Worm (Caenorhabditis elegans) whole organism, mixed stage, embryonic: ENCODE data around the gene unc-42.
A peak's percentile ranks its signal among the peaks of the same experiment; 100 is the strongest.

Source experiments
- M03D4.4 ChIP-seq: sonication (generic microtip); optimal IDR thresholded peaks from 2 replicates; lab custom pipeline; 2017; ENCODE audit warnings: mild to moderate bottlenecking, missing genetic modification characterization, missing compliant biosample characterization
- bed-3 ChIP-seq: fragments of 200-800 bp; sonication (Bioruptor generic); optimal IDR thresholded peaks from 3 replicates; lab custom pipeline; 2018; ENCODE audit warnings: mild to moderate bottlenecking, missing genetic modification characterization, moderate library complexity, missing compliant biosample characterization
- blmp-1 ChIP-seq: fragments of 150-350 bp; optimal IDR thresholded peaks from 2 replicates; lab custom pipeline; 2014; ENCODE audit warnings: missing biosample characterization, missing genetic modification characterization
- ceh-39 ChIP-seq: fragments of 150-350 bp; optimal IDR thresholded peaks from 2 replicates; lab custom pipeline; 2014; ENCODE audit warnings: missing biosample characterization, missing genetic modification characterization
- ceh-43 ChIP-seq: fragments of 200-800 bp; sonication (Bioruptor generic); optimal IDR thresholded peaks from 2 replicates; lab custom pipeline; 2018; ENCODE audit warnings: mild to moderate bottlenecking, missing genetic modification characterization, moderate library complexity, missing compliant biosample characterization
- ceh-83 ChIP-seq: fragments of 200-800 bp; sonication (Bioruptor generic); optimal IDR thresholded peaks from 2 replicates; lab custom pipeline; 2018; ENCODE audit warnings: mild to moderate bottlenecking, missing genetic modification characterization, missing compliant biosample characterization
- ces-1 ChIP-seq: fragments of 150-350 bp; optimal IDR thresholded peaks from 2 replicates; lab custom pipeline; 2014; ENCODE audit warnings: missing biosample characterization, missing genetic modification reagents, missing genetic modification characterization
- cnd-1 ChIP-seq: fragments of 200-800 bp; sonication (Bioruptor generic); optimal IDR thresholded peaks from 2 replicates; lab custom pipeline; 2018; ENCODE audit warnings: mild to moderate bottlenecking, missing genetic modification characterization, missing compliant biosample characterization
- drap-1 ChIP-seq: fragments of 200-800 bp; sonication (Bioruptor generic); optimal IDR thresholded peaks from 3 replicates; lab custom pipeline; 2018; ENCODE audit warnings: mild to moderate bottlenecking, missing genetic modification characterization, missing compliant biosample characterization
- elt-1 ChIP-seq: sonication (generic microtip); optimal IDR thresholded peaks from 2 replicates; lab custom pipeline; 2017; ENCODE audit warnings: missing genetic modification characterization, mild to moderate bottlenecking, missing compliant biosample characterization, antibody characterized with exemption, moderate library complexity, borderline replicate concordance; ENCODE audit not compliant: insufficient read depth
- elt-3 ChIP-seq: fragments of 150-350 bp; optimal IDR thresholded peaks from 2 replicates; lab custom pipeline; 2014; ENCODE audit warnings: missing biosample characterization, missing genetic modification characterization
- flh-1 ChIP-seq: fragments of 200-800 bp; sonication (Bioruptor generic); optimal IDR thresholded peaks from 2 replicates; lab custom pipeline; 2018; ENCODE audit warnings: mild to moderate bottlenecking, missing genetic modification characterization, moderate library complexity, missing compliant biosample characterization
- ham-2 ChIP-seq: fragments of 200-800 bp; sonication (Bioruptor generic); optimal IDR thresholded peaks from 2 replicates; lab custom pipeline; 2018; ENCODE audit warnings: mild to moderate bottlenecking, missing genetic modification characterization, missing compliant biosample characterization
- hlh-1 ChIP-seq: fragments of 150-350 bp; optimal IDR thresholded peaks from 2 replicates; lab custom pipeline; 2014; ENCODE audit warnings: missing biosample characterization, missing genetic modification reagents, missing genetic modification characterization
- lin-13 ChIP-seq: fragments of 150-350 bp; optimal IDR thresholded peaks from 2 replicates; lab custom pipeline; 2014; ENCODE audit warnings: missing biosample characterization, missing genetic modification characterization
- lin-32 ChIP-seq: fragments of 200-800 bp; sonication (Bioruptor generic); optimal IDR thresholded peaks from 2 replicates; lab custom pipeline; 2018; ENCODE audit warnings: mild to moderate bottlenecking, missing genetic modification characterization, missing compliant biosample characterization
- lsy-2 ChIP-seq: fragments of 150-350 bp; optimal IDR thresholded peaks from 2 replicates; lab custom pipeline; 2014; ENCODE audit warnings: missing biosample characterization, missing genetic modification characterization
- mab-5 ChIP-seq: fragments of 150-350 bp; optimal IDR thresholded peaks from 2 replicates; lab custom pipeline; 2014; ENCODE audit warnings: missing biosample characterization, missing genetic modification characterization
- mep-1 ChIP-seq: fragments of 150-350 bp; optimal IDR thresholded peaks from 2 replicates; lab custom pipeline; 2017; ENCODE audit warnings: missing biosample characterization, missing genetic modification reagents, missing genetic modification characterization, inconsistent platforms
- mls-2 ChIP-seq: sonication (generic microtip); optimal IDR thresholded peaks from 2 replicates; lab custom pipeline; 2016; ENCODE audit warnings: mild to moderate bottlenecking, missing genetic modification characterization, moderate library complexity, missing compliant biosample characterization
- nhr-12 ChIP-seq: fragments of 150-350 bp; optimal IDR thresholded peaks from 2 replicates; lab custom pipeline; 2014; ENCODE audit warnings: missing biosample characterization, missing genetic modification characterization
- nhr-2 ChIP-seq: fragments of 150-350 bp; optimal IDR thresholded peaks from 2 replicates; lab custom pipeline; 2014; ENCODE audit warnings: missing biosample characterization, missing genetic modification characterization
- nhr-237 ChIP-seq: fragments of 150-350 bp; optimal IDR thresholded peaks from 2 replicates; lab custom pipeline; 2014; ENCODE audit warnings: missing biosample characterization, missing genetic modification characterization
- nhr-28 ChIP-seq: fragments of 150-350 bp; optimal IDR thresholded peaks from 2 replicates; lab custom pipeline; 2014; ENCODE audit warnings: missing biosample characterization, missing genetic modification characterization
- nhr-76 ChIP-seq: sonication (generic microtip); optimal IDR thresholded peaks from 2 replicates; lab custom pipeline; 2017; ENCODE audit warnings: missing biosample characterization, missing genetic modification characterization
- pha-4 ChIP-seq: fragments of 150-350 bp; optimal IDR thresholded peaks from 2 replicates; lab custom pipeline; 2018; ENCODE audit warnings: missing biosample characterization, missing genetic modification reagents, missing genetic modification characterization
- sem-2 ChIP-seq: fragments of 200-800 bp; sonication (Bioruptor generic); optimal IDR thresholded peaks from 2 replicates; lab custom pipeline; 2018; ENCODE audit warnings: mild to moderate bottlenecking, missing genetic modification characterization, missing compliant biosample characterization
- snpc-4 ChIP-seq: fragments of 150-350 bp; optimal IDR thresholded peaks from 2 replicates; lab custom pipeline; 2014; ENCODE audit warnings: missing biosample characterization, missing genetic modification characterization
- sptf-1 ChIP-seq: sonication (generic microtip); optimal IDR thresholded peaks from 2 replicates; lab custom pipeline; 2017; ENCODE audit warnings: mild to moderate bottlenecking, missing genetic modification characterization, moderate library complexity, missing compliant biosample characterization
- tbx-8 ChIP-seq: fragments of 200-800 bp; sonication (Bioruptor generic); optimal IDR thresholded peaks from 2 replicates; lab custom pipeline; 2018; ENCODE audit warnings: mild to moderate bottlenecking, missing genetic modification characterization, moderate library complexity, missing compliant biosample characterization
- unc-120 ChIP-seq: sonication (generic microtip); optimal IDR thresholded peaks from 2 replicates; lab custom pipeline; 2017; ENCODE audit warnings: missing genetic modification characterization, missing compliant biosample characterization; ENCODE audit not compliant: poor library complexity, severe bottlenecking
- unc-62 ChIP-seq: fragments of 150-350 bp; optimal IDR thresholded peaks from 2 replicates; lab custom pipeline; 2014; ENCODE audit warnings: missing biosample characterization, missing genetic modification reagents, missing genetic modification characterization
- zip-8 ChIP-seq: fragments of 150-350 bp; optimal IDR thresholded peaks from 2 replicates; lab custom pipeline; 2014; ENCODE audit warnings: missing biosample characterization, missing genetic modification characterization
- ztf-11 ChIP-seq: fragments of 150-350 bp; optimal IDR thresholded peaks from 2 replicates; lab custom pipeline; 2014; ENCODE audit warnings: missing biosample characterization, missing genetic modification characterization

The unc-42 gene

DNA sequence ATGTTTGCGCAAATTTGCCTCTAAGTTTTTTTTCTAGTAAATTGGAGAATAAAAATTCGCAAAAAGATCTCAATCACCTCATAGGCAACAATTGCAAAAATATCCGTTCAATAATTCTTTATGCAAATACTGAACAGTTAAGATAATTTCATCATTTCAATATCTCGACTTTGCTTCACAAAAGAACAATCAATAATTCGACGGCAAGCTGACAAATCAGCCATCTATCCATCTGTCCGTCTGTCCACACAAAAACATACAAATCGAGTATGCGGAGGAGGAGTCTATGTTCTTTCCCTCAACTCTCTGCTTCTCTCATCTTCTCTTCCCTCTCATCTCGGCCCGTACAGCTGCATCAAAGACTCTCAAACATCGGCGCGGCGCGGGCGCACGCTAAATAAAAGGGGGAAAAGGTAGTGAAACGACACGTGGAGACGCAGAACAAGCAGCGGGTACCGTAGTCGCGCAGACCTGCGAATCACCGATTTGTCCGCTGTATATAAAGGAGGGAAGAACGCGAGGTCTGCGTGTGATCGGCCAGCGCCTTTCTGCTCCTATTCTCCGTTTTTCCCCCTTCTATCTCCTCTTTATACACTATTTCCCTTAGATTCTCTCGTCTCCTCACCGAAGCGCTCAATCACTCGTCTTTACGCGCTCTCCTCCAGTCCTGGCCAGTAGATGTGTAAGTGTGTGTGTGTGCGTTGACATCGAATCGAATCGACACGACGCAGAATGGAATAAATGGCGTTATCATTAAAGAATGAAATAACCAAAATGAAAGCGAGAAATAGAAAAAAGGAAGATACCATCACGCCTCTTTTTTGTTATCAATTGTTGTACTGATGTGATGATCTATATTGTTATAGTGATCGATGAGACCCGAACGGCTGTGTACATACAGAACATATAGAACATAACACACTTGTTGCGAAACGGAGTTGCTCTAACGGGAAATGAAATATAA, 38.2 kb downstream of the unc-42 start:
- TF ChIP-seq ham-2 (GFP tag; lab: Kevin White, UChicago) (peak; percentile 97), unc-62 (GFP tag; lab: Kevin White, UChicago) (peak; percentile 83), nhr-237 (tag; lab: Kevin White, UChicago) (peak; percentile 80), pha-4 (tag; lab: Kevin White, UChicago) (peak; percentile 79), lsy-2 (tag; lab: Kevin White, UChicago) (peak; percentile 95), sptf-1 (peak; percentile 90), elt-1 (tag; lab: Kevin White, UChicago) (no peak), mab-5 (tag; lab: Kevin White, UChicago) (peak; percentile 42), sem-2 (GFP tag; lab: Kevin White, UChicago) (peak; percentile 35), mep-1 (tag; lab: Kevin White, UChicago) (peak; percentile 38), drap-1 (GFP tag; lab: Kevin White, UChicago) (no peak), nhr-2 (tag; lab: Kevin White, UChicago) (peak; percentile 55), lin-32 (GFP tag; lab: Kevin White, UChicago) (peak; percentile 37), flh-1 (GFP tag; lab: Kevin White, UChicago) (peak; percentile 54), hlh-1 (tag; lab: Kevin White, UChicago) (peak; percentile 70), zip-8 (tag; lab: Kevin White, UChicago) (no peak), mls-2 (tag; lab: Kevin White, UChicago) (peak; percentile 90), nhr-12 (tag; lab: Kevin White, UChicago) (peak; percentile 48), unc-120 (tag; lab: Kevin White, UChicago) (peak; percentile 98), snpc-4 (tag; lab: Kevin White, UChicago) (no peak), cnd-1 (tag; lab: Kevin White, UChicago) (peak; percentile 17), bed-3 (GFP tag; lab: Kevin White, UChicago) (no peak), ces-1 (GFP tag; lab: Kevin White, UChicago) (peak; percentile 37), elt-3 (tag; lab: Kevin White, UChicago) (no peak), lin-13 (tag; lab: Kevin White, UChicago) (peak; percentile 82), ztf-11 (tag; lab: Kevin White, UChicago) (peak; percentile 77), blmp-1 (tag; lab: Kevin White, UChicago) (peak; percentile 11), M03D4.4 (tag; lab: Kevin White, UChicago) (peak; percentile 78), tbx-8 (GFP tag; lab: Kevin White, UChicago) (peak; percentile 55), ceh-43 (GFP tag; lab: Kevin White, UChicago) (peak; percentile 55), nhr-76 (peak; percentile 32), ceh-83 (GFP tag; lab: Kevin White, UChicago) (no peak), nhr-28 (tag; lab: Kevin White, UChicago) (no peak), ceh-39 (tag; lab: Kevin White, UChicago) (peak; percentile 48)
- TF ChIP-seq, all 35 proteins: peak for 26

DNA sequence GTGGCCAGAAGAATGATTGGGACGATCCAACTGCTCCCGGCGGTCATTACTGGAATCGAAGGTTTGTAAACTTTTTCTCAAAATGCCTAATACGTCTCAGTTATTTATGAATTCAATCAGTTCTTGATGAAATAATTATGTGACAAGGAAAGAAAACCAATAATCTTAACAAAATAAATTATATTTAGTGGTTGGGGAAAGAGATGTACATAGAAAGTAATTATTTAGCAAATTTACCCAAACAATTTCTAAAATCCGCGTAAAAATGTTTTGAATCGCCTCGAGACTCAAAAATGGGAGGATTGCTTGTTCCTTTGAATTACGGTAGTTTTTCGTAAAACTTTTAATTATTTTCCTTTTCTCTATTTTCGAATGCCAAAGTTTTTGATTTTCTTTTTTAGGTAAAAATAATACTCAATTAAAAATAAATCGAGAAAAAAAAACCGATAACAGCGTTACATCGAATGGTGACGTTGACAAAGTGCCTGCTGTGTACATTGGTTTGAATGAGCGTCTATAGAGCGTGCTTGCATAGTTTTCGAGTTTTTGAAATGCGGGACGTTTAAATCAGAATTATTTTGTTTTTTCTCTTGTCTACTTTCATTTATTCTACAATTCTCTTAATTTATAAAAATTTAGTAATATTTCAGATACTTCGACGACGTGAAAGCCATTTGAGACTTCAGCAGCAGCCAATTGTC, 39.6 kb downstream of the unc-42 start, which contains the start of the genes aagr-3 and drap-1:
Gene aagr-3, minus strand, starts transcription at position 51 of the 701 bp plus-strand sequence.
Gene drap-1, plus strand, starts transcription at position 645 of the 701 bp plus-strand sequence.
- TF ChIP-seq elt-1 (tag; lab: Kevin White, UChicago) (no peak), tbx-8 (GFP tag; lab: Kevin White, UChicago) (no peak), lin-13 (tag; lab: Kevin White, UChicago) (no peak), elt-3 (tag; lab: Kevin White, UChicago) (no peak), ceh-39 (tag; lab: Kevin White, UChicago) (peak; percentile 91), pha-4 (tag; lab: Kevin White, UChicago) (peak; percentile 73), ces-1 (GFP tag; lab: Kevin White, UChicago) (peak; percentile 58), mls-2 (tag; lab: Kevin White, UChicago) (no peak), hlh-1 (tag; lab: Kevin White, UChicago) (peak; percentile 16), mep-1 (tag; lab: Kevin White, UChicago) (peak; percentile 76), lsy-2 (tag; lab: Kevin White, UChicago) (peak; percentile 45), ceh-83 (GFP tag; lab: Kevin White, UChicago) (no peak), ztf-11 (tag; lab: Kevin White, UChicago) (no peak)
